Worm (Caenorhabditis elegans) whole organism, late embryonic: ENCODE measurements around the gene C23H4.6.

Source experiments
- ama-1 ChIP-seq: fragments of 150-350 bp; optimal IDR thresholded peaks from 2 replicates; lab custom pipeline; 2014
- nhr-232 ChIP-seq: sonication (generic microtip); optimal IDR thresholded peaks from 2 replicates; lab custom pipeline; 2016; ENCODE audit warnings: missing genetic modification characterization, missing compliant biosample characterization
- pha-4 ChIP-seq: fragments of 150-350 bp; optimal IDR thresholded peaks from 2 replicates; lab custom pipeline; 2018; ENCODE audit warnings: missing biosample characterization, missing genetic modification reagents, missing genetic modification characterization
- ztf-16 ChIP-seq: sonication (generic microtip); optimal IDR thresholded peaks from 2 replicates; lab custom pipeline; 2017; ENCODE audit warnings: missing genetic modification characterization, missing compliant biosample characterization

DNA sequence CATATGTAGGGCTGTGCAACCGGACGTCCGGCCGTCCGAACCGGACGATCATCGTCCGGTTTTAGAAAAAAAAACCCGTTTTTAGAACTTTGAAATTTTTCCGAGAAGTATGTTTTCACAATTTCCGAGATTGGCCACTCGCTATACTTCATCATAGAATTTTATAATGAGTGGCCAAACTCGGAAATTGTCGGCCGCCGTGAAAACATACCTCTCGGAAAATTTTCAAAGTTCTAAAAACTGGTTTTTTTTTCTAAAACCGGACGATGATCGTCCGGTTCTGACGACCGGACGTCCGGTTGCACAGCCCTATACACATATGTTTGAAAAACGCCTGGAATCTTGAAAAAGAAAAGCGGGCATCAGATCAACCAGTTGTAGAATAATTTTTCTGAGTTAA, 8.3 kb upstream of the C23H4.6 start:
- TF ChIP-seq nhr-232 (no peak), ama-1 (lab: Kevin White, UChicago) (no peak), pha-4 (tag; lab: Kevin White, UChicago) (no peak), ztf-16 (no peak)
